Worm (Caenorhabditis elegans): ENCODE data around the gene Y17D7B.2.

ce11 chrV:18806409-18806808 is 18.9 kb downstream of the Y17D7B.2 start, which contains the start of gene sri-10:
- TF ChIP-seq hlh-30 (tag; optimal IDR thresholded peaks at IDR 0.05; ENCODE audit: insufficient read depth) (no peak), ets-4 (tag; optimal IDR thresholded peaks at IDR 0.05) (no peak), ceh-2 (tag; optimal IDR thresholded peaks at IDR 0.05) (no peak), ahr-1 (tag; optimal IDR thresholded peaks at IDR 0.05) (no peak), pha-4 (tag; optimal IDR thresholded peaks at IDR 0.05) (no peak), unc-55 (GFP tag; optimal IDR thresholded peaks at IDR 0.05) (no peak), K02D7.2 (tag; optimal IDR thresholded peaks at IDR 0.05) (no peak), ama-1 (optimal IDR thresholded peaks at IDR 0.05) (no peak), syd-9 (tag; optimal IDR thresholded peaks at IDR 0.05) (no peak), nfya-1 (tag; optimal IDR thresholded peaks at IDR 0.05) (no peak), ceh-18 (tag; optimal IDR thresholded peaks at IDR 0.05) (no peak)

Data from whole organism, late embryonic.